Fruit fly (Drosophila melanogaster): Measurements from ENCODE around the gene CG13994.
A peak's percentile ranks its signal among the peaks of the same experiment; 100 is the strongest.

The CG13994 gene

DNA sequence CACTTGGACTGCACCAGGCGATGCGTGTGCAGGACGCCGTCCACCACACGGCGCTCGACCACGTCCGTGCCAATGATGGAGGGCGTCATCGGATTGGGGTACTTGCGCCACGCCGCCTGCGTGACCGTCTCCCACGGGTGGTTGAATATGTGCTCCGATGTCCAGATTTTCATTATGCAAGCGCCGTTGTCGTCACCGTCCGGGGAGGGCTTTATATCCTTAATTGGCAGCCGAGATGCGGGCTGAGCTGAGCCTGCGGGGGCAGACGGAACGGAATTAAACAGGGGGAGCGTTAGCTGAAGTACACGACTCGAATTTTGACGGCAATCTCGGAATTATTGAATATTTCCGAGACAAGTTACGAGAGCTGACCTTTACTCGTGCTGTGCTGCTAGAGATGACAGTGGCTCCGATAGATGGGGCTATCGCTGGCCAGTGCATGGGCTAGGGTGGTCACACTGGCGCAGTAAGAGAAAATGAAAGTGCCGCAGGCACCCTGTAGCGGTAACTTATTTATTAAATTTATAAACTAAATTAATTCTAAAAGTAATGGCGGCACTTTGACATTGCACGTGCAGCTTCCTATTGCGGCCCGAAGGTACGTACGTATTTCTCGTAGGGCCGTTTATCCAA, 15.1 kb upstream of the CG13994 start, which contains the start of gene IPIP (continued):
- peak; percentile 100 for TF ChIP-seq CG6254 (GFP tag; optimal IDR thresholded peaks at IDR 0.05)
- TF ChIP-seq Elba2 (GFP tag; optimal IDR thresholded peaks at IDR 0.05): no peak
- no peak for TF ChIP-seq ac (GFP tag; optimal IDR thresholded peaks at IDR 0.05)
- peak; percentile 29 for TF ChIP-seq MTF-1 (GFP tag; optimal IDR thresholded peaks at IDR 0.05; ENCODE audit: borderline replicate concordance)
- TF ChIP-seq ken (GFP tag; IDR thresholded peaks at IDR 0.05): no peak
- no peak for TF ChIP-seq CG15696 (tag; optimal IDR thresholded peaks at IDR 0.05)
- no peak for TF ChIP-seq CG13775 (GFP tag; optimal IDR thresholded peaks at IDR 0.05)
- TF ChIP-seq CG13624 (GFP tag; optimal IDR thresholded peaks at IDR 0.05): peak; percentile 28
- no peak for TF ChIP-seq CG6765 (GFP tag; optimal IDR thresholded peaks at IDR 0.05)
- no peak for TF ChIP-seq tio (GFP tag; optimal IDR thresholded peaks at IDR 0.05)
- peak; percentile 74; the same call in 3 of the 4 replicates for TF ChIP-seq Dll (GFP tag; IDR thresholded peaks at IDR 0.05; ENCODE audit: partially characterized antibody)
- peak; percentile 39 for TF ChIP-seq CG9727 (GFP tag; optimal IDR thresholded peaks at IDR 0.05)
- peak; percentile 63 for TF ChIP-seq CG14860 (GFP tag; IDR thresholded peaks at IDR 0.05; ENCODE audit: partially characterized antibody)
- TF ChIP-seq CG8359 (GFP tag; optimal IDR thresholded peaks at IDR 0.05; ENCODE audit: borderline replicate concordance): no peak
- no peak for TF ChIP-seq CG6654 (GFP tag; optimal IDR thresholded peaks at IDR 0.05)
- TF ChIP-seq Opbp (GFP tag; IDR thresholded peaks at IDR 0.05; ENCODE audit: partially characterized antibody): peak; percentile 88
- no peak for TF ChIP-seq CG11560 (tag; IDR thresholded peaks at IDR 0.05)
- peak; percentile 22 for TF ChIP-seq CG17385 (GFP tag; optimal IDR thresholded peaks at IDR 0.05)
- peak; percentile 53 for TF ChIP-seq caup (GFP tag; optimal IDR thresholded peaks at IDR 0.05; ENCODE audit: severe bottlenecking)
- TF ChIP-seq salm (tag; optimal IDR thresholded peaks at IDR 0.05): no peak
- peak; percentile 41 for TF ChIP-seq CG2129 (GFP tag; IDR thresholded peaks at IDR 0.05; ENCODE audit: partially characterized antibody)
- peak; percentile 53 for TF ChIP-seq CG12155 (GFP tag; optimal IDR thresholded peaks at IDR 0.05)
- peak; percentile 6 for TF ChIP-seq odd (GFP tag; optimal IDR thresholded peaks at IDR 0.05)
- peak; percentile 87 for TF ChIP-seq CG16813 (GFP tag; IDR thresholded peaks at IDR 0.05; ENCODE audit: partially characterized antibody)
- TF ChIP-seq NFAT (GFP tag; IDR thresholded peaks at IDR 0.05): peak; percentile 82
- peak; percentile 79 for TF ChIP-seq Scr (GFP tag; IDR thresholded peaks at IDR 0.05; ENCODE audit: partially characterized antibody)
- peak; percentile 13 for TF ChIP-seq CG33213 (GFP tag; optimal IDR thresholded peaks at IDR 0.05)
- TF ChIP-seq CG1602 (GFP tag; optimal IDR thresholded peaks at IDR 0.05): no peak
- peak; percentile 12 for TF ChIP-seq CG12391 (tag; optimal IDR thresholded peaks at IDR 0.05)
- peak; percentile 54 for TF ChIP-seq CG7987 (GFP tag; optimal IDR thresholded peaks at IDR 0.05)
- TF ChIP-seq mld (GFP tag; IDR thresholded peaks at IDR 0.05; ENCODE audit: partially characterized antibody): peak; percentile 75
- TF ChIP-seq sr (GFP tag; IDR thresholded peaks at IDR 0.05): 0 out of 3 replicates have a peak, but pooled peaks have one; percentile 3
- TF ChIP-seq CG10267 (tag; optimal IDR thresholded peaks at IDR 0.05): peak; percentile 13
- peak; percentile 44; the same call in 2 of the 3 replicates for TF ChIP-seq so (GFP tag; IDR thresholded peaks at IDR 0.05)
- TF ChIP-seq mirr (GFP tag; optimal IDR thresholded peaks at IDR 0.05): peak; percentile 58
- peak; percentile 26 for TF ChIP-seq CG30403 (GFP tag; optimal IDR thresholded peaks at IDR 0.05)
- no peak for TF ChIP-seq kay (GFP tag; optimal IDR thresholded peaks at IDR 0.05)
- no peak for TF ChIP-seq CG3995 (GFP tag; optimal IDR thresholded peaks at IDR 0.05)
- peak in 1 of 2 experiments; percentile 84 for TF ChIP-seq Hr78 (GFP tag; optimal IDR thresholded peaks at IDR 0.05)
- peak; percentile 26; the same call in 1 of the 2 replicates for TF ChIP-seq CG9215 (GFP tag; IDR thresholded peaks at IDR 0.05)
- peak; percentile 31 for TF ChIP-seq CG12769 (tag; optimal IDR thresholded peaks at IDR 0.05)
- TF ChIP-seq cato (GFP tag; optimal IDR thresholded peaks at IDR 0.05; ENCODE audit: borderline replicate concordance): no peak
- no peak for TF ChIP-seq Drgx (GFP tag; IDR thresholded peaks at IDR 0.05)
- TF ChIP-seq usp (GFP tag; optimal IDR thresholded peaks at IDR 0.05): no peak
- TF ChIP-seq CG3726 (GFP tag; IDR thresholded peaks at IDR 0.05): no peak
- no peak for TF ChIP-seq Lpt (GFP tag; optimal IDR thresholded peaks at IDR 0.05)
- TF ChIP-seq nerfin-2 (GFP tag; IDR thresholded peaks at IDR 0.05; ENCODE audit: partially characterized antibody): peak; percentile 63
- TF ChIP-seq knrl (GFP tag; IDR thresholded peaks at IDR 0.05; ENCODE audit: partially characterized antibody): peak; percentile 83

Data from whole organism, embryonic.